Fruit fly (Drosophila melanogaster) whole organism, adult: ENCODE data around the gene mag.
A peak's percentile ranks its signal among the peaks of the same experiment; 100 is the strongest.

Source experiments
- CG11617 ChIP-seq: fragments of 200-800 bp; sonication (Bioruptor generic); optimal IDR thresholded peaks from 2 replicates; lab custom pipeline; 2017; ENCODE audit warnings: mild to moderate bottlenecking, missing biosample characterization, missing genetic modification reagents, missing genetic modification characterization
- CG12768 ChIP-seq: fragments of 200-800 bp; sonication (Bioruptor generic); optimal IDR thresholded peaks from 2 replicates; lab custom pipeline; 2017; ENCODE audit warnings: missing biosample characterization, missing genetic modification characterization, mild to moderate bottlenecking, moderate library complexity, missing genetic modification reagents
- CG14711 ChIP-seq: fragments of 200-800 bp; sonication (Bioruptor generic); optimal IDR thresholded peaks from 2 replicates; lab custom pipeline; 2018; ENCODE audit warnings: missing biosample characterization, mild to moderate bottlenecking, missing genetic modification characterization, moderate library complexity
- CG1620 ChIP-seq: fragments of 200-800 bp; sonication (Bioruptor generic); optimal IDR thresholded peaks from 2 replicates; lab custom pipeline; 2016; ENCODE audit warnings: missing biosample characterization, missing genetic modification characterization
- CG33017 ChIP-seq: fragments of 200-800 bp; sonication (Bioruptor generic); optimal IDR thresholded peaks from 2 replicates; lab custom pipeline; 2018; ENCODE audit warnings: missing biosample characterization, mild to moderate bottlenecking, missing genetic modification characterization, moderate library complexity
- CG5204 ChIP-seq: fragments of 200-800 bp; sonication (Bioruptor generic); optimal IDR thresholded peaks from 2 replicates; lab custom pipeline; 2016; ENCODE audit warnings: missing biosample characterization, missing genetic modification characterization
- CG7045 ChIP-seq: fragments of 200-800 bp; sonication (Bioruptor generic); optimal IDR thresholded peaks from 2 replicates; lab custom pipeline; 2017; ENCODE audit warnings: missing biosample characterization, mild to moderate bottlenecking, missing genetic modification characterization
- CG7101 ChIP-seq: fragments of 200-800 bp; sonication (Bioruptor generic); optimal IDR thresholded peaks from 2 replicates; lab custom pipeline; 2018; ENCODE audit warnings: missing biosample characterization, mild to moderate bottlenecking, missing genetic modification characterization, moderate library complexity
- Clk ChIP-seq: fragments of 200-800 bp; sonication (Bioruptor generic); optimal IDR thresholded peaks from 2 replicates; lab custom pipeline; 2017; ENCODE audit warnings: missing biosample characterization, missing genetic modification characterization
- Crg-1 ChIP-seq: fragments of 200-800 bp; sonication (Bioruptor generic); optimal IDR thresholded peaks from 2 replicates; lab custom pipeline; 2016; ENCODE audit warnings: missing biosample characterization, missing genetic modification characterization
- Hr96 ChIP-seq: fragments of 200-800 bp; sonication (Bioruptor generic); optimal IDR thresholded peaks from 2 replicates; lab custom pipeline; 2016; ENCODE audit warnings: missing biosample characterization, missing genetic modification characterization
- Mnt ChIP-seq: fragments of 200-800 bp; sonication (Bioruptor generic); optimal IDR thresholded peaks from 2 replicates; lab custom pipeline; 2016; ENCODE audit warnings: missing biosample characterization, mild to moderate bottlenecking, missing genetic modification characterization
- bab1 ChIP-seq: fragments of 200-800 bp; sonication (Bioruptor generic); optimal IDR thresholded peaks from 3 replicates; lab custom pipeline; 2019; ENCODE audit warnings: missing biosample characterization, mild to moderate bottlenecking, missing genetic modification characterization, moderate library complexity
- cic ChIP-seq: fragments of 200-800 bp; sonication (Bioruptor generic); optimal IDR thresholded peaks from 2 replicates; lab custom pipeline; 2017; ENCODE audit warnings: missing biosample characterization, mild to moderate bottlenecking, missing genetic modification characterization, moderate library complexity
- cnc ChIP-seq, 2 experiments: fragments of >200 bp; optimal IDR thresholded peaks; 2 replicates each; lab custom pipeline; 2017
- kay ChIP-seq: fragments of 200-800 bp; sonication (Bioruptor generic); peaks from one replicate; lab custom pipeline; 2016; ENCODE audit warnings: missing biosample characterization, missing genetic modification characterization, borderline replicate concordance
- ovo ChIP-seq: fragments of 200-800 bp; sonication (Bioruptor generic); optimal IDR thresholded peaks from 2 replicates; lab custom pipeline; 2016; ENCODE audit warnings: missing biosample characterization, missing genetic modification characterization
- pad ChIP-seq: fragments of 200-800 bp; sonication (Bioruptor generic); optimal IDR thresholded peaks from 3 replicates; lab custom pipeline; 2017; ENCODE audit warnings: missing biosample characterization, missing genetic modification characterization, mild to moderate bottlenecking, moderate library complexity, missing genetic modification reagents
- tj ChIP-seq: fragments of 200-800 bp; sonication (Bioruptor generic); optimal IDR thresholded peaks from 3 replicates; lab custom pipeline; 2017; ENCODE audit warnings: missing biosample characterization, mild to moderate bottlenecking, missing genetic modification characterization, moderate library complexity
- toe ChIP-seq: fragments of 200-800 bp; sonication (Bioruptor generic); optimal IDR thresholded peaks from 2 replicates; lab custom pipeline; 2016; ENCODE audit warnings: missing biosample characterization, missing genetic modification characterization

The mag gene

DNA sequence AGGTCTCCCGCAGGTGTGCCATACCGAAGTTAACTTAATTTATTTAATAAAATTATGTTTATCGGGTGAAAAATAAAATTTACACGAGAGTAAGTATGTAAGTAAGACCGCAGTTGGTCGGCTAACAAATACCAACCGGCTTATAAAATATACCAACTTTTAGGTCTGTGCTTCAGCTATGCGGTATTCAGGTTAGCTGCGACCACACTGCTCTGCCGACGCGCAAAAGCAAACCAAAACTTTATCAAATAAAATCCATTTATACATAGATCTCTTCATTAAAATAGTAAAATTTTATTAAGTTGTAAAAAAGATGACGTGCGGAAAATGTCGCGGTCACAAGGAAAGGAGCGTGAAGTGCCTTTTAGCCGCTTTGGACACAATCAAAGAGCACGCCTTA lies 24.4 kb upstream of the mag start, which contains the start of the genes mRpL15 and CtIP:
TSS of gene mRpL15 (minus strand) at position 141 of the 400 bp plus-strand sequence.
TSS of gene CtIP (plus strand) at position 182 of the 400 bp plus-strand sequence.
- TF ChIP-seq CG1620 (GFP tag; lab: Kevin White, UChicago), result no peak
- peak; percentile 16 for TF ChIP-seq Mnt

- TF ChIP-seq ovo (GFP tag; lab: Kevin White, UChicago) (no peak), cnc (optimal IDR thresholded peaks at IDR 0.05; lab: Kevin White, UChicago) (no peak), CG5204 (GFP tag; lab: Kevin White, UChicago) (no peak), CG12768 (GFP tag; lab: Kevin White, UChicago) (no peak), pad (GFP tag; lab: Kevin White, UChicago) (no peak), cic (GFP tag; lab: Kevin White, UChicago) (no peak), CG1620 (GFP tag; lab: Kevin White, UChicago) (no peak), Mnt (no peak), CG11617 (GFP tag; lab: Kevin White, UChicago) (no peak)
Measured at dm6 chr3L:20439772-20440171, 20.7 kb upstream of the mag start, which contains the start of gene Hpd. Gene Hpd (minus strand): TSS chr3L:20439872.

dm6 chr3L:20440902-20441429 lies 19.5 kb upstream of the mag start:
- TF ChIP-seq Crg-1 (GFP tag; lab: Kevin White, UChicago), result no peak
- TF ChIP-seq Clk (GFP tag; lab: Kevin White, UChicago), result no peak
- TF ChIP-seq CG12768 (GFP tag; lab: Kevin White, UChicago), result no peak
- TF ChIP-seq Hr96 (GFP tag; lab: Kevin White, UChicago), result no peak
- TF ChIP-seq ovo (GFP tag; lab: Kevin White, UChicago), result no peak
- no peak for TF ChIP-seq cic (GFP tag; lab: Kevin White, UChicago)
- no peak for TF ChIP-seq CG1620 (GFP tag; lab: Kevin White, UChicago)
- TF ChIP-seq tj (GFP tag; lab: Kevin White, UChicago), result no peak
- TF ChIP-seq toe (GFP tag; lab: Kevin White, UChicago), result no peak
- TF ChIP-seq cnc (optimal IDR thresholded peaks at IDR 0.05; lab: Kevin White, UChicago), result no peak
- TF ChIP-seq kay (GFP tag; lab: Kevin White, UChicago), result no peak
- TF ChIP-seq pad (GFP tag; lab: Kevin White, UChicago), result no peak
- no peak for TF ChIP-seq bab1 (GFP tag; lab: Kevin White, UChicago)
- TF ChIP-seq CG5204 (GFP tag; lab: Kevin White, UChicago), result no peak
- TF ChIP-seq CG7045, result no peak
- no peak for TF ChIP-seq Mnt
- TF ChIP-seq CG11617 (GFP tag; lab: Kevin White, UChicago), result no peak

DNA sequence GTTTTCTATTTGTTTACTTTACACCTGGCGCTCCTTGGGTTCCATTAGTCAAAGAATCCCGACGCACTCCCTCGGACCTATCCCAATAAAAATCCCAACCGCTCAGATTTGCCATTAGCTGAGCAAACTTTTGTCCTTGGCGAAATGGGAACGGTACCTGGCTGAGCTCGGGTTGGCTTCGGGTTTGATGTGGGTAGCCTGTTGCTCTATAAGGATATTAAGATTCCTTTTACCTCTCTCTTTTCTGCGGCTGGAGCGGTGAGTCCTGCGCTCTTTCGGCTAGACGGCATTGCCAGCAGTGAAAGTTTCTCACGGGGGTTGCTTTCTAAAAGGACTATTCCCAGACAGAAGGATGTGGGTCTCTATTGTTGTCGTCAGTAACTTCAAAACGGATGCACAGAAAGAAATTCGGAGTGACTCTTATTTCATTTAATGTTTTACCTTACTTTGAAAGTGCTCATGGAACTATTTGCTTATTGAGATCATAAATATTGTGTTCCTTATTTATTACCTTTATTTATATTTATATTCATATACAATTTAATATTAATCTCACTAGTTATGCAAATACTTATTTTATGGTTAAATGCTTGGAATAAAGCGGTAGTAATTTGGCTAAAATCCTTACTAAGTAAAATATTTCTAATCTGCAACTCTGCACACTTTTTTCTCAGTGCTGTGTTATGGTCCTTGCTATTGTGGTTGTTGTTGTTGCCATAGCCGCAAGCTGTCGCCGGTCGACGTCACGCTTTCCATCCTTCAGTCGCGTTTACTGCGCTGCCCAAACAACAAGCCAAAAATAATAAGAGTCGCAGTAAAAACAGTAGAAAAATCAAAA lies 18.6 kb upstream of the mag start, which contains the start of gene CG5910:
TSS of gene CG5910 (plus strand) at position 788 of the 838 bp plus-strand sequence.
- TF ChIP-seq CG7045, result peak; percentile 7
- TF ChIP-seq CG11617 (GFP tag; lab: Kevin White, UChicago), result no peak
- peak; percentile 18 for TF ChIP-seq CG14711 (tag; lab: Kevin White, UChicago)

DNA sequence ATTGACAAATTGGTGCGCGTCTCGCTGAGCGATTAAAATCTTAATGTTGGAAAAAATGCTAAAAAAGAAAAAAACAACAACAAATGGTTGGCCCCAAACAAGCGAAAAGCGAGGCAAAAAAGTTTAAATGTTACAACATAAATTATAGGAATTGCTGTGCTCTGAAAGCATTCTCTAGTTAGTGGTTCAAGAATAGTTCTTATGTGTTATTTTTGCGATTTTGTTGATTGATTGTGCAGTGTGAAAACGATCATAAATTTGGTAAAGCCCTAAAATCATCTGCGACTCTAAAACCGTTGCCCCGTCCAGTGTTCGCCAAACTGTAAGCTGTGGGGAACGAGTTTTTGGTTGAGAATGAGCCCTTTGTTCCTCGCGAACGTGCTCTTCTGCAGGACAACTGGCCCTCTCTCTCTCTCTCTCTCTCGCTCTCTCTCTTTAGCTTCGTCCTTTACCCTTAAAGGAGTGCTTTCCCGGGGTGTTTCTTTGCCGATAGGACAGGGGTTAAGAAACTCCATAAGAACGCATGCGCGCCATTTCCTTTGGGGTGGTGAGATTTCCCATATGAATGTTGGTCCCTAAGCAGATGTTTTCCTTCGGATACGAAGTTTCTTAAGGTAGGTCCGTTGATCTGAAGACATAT lies 17.7 kb upstream of the mag start:
- TF ChIP-seq CG7045 (no peak), kay (GFP tag; lab: Kevin White, UChicago) (no peak), toe (GFP tag; lab: Kevin White, UChicago) (no peak), CG33017 (tag; lab: Kevin White, UChicago) (no peak)

DNA sequence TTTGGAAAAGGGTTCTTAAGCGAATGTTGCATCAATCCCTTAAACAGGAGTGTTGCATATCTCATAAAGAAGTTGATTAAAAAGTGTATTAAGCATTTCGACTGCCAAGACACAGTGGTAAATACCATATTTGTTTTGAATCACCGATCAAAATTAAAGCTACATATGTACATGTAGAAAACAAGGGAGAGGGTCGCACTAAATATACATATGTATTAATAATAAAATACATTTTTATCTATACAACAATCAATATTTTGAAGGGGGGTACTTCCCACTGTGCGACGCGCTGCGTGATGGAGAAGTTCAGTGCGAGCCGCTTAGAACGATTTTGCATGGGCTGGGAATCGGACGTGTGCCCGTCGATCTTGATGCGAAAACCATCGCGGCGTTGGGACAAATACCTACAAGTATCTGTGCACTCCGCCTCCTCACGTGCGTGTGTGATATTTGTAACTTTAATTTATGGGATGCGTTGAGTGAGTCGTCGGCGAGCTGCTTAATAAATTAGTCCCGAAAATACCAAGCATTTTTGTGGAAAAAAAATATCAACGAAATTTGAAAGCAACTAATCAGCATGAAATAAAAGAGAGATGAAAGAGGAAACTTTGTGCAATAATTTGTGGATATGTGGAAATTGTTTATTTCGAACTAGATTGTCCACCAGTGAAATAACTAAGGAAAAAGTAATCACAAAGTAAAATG lies 15.5 kb upstream of the mag start:
- TF ChIP-seq CG5204 (GFP tag; lab: Kevin White, UChicago) (peak; percentile 32), CG11617 (GFP tag; lab: Kevin White, UChicago) (peak; percentile 88), CG14711 (tag; lab: Kevin White, UChicago) (peak; percentile 85), Mnt (peak; percentile 57), tj (GFP tag; lab: Kevin White, UChicago) (peak; percentile 41), ovo (GFP tag; lab: Kevin White, UChicago) (no peak), toe (GFP tag; lab: Kevin White, UChicago) (peak; percentile 8), CG12768 (GFP tag; lab: Kevin White, UChicago) (peak; percentile 91), Clk (GFP tag; lab: Kevin White, UChicago) (peak; percentile 49), cnc (optimal IDR thresholded peaks at IDR 0.05; lab: Kevin White, UChicago) (no peak), CG1620 (GFP tag; lab: Kevin White, UChicago) (peak; percentile 18), Crg-1 (GFP tag; lab: Kevin White, UChicago) (peak; percentile 3), bab1 (GFP tag; lab: Kevin White, UChicago) (peak; percentile 68), pad (GFP tag; lab: Kevin White, UChicago) (peak; percentile 41), cic (GFP tag; lab: Kevin White, UChicago) (peak; percentile 9), kay (GFP tag; lab: Kevin White, UChicago) (peak; percentile 86), CG7101 (tag; lab: Kevin White, UChicago) (peak; percentile 90), CG33017 (tag; lab: Kevin White, UChicago) (peak; percentile 89), Hr96 (GFP tag; lab: Kevin White, UChicago) (peak; percentile 61), CG7045 (peak; percentile 76)
